Worm (Caenorhabditis elegans) whole organism, midembryonic: ENCODE measurements around the gene lido-17.

ENCODE experiments used
- flt-1 ChIP-seq: fragments of 200-800 bp; sonication (Bioruptor generic); IDR thresholded peaks from 2 replicates; pipeline ENCODE4 v1.3.6; 2022; ENCODE audit warnings: missing genetic modification characterization, missing compliant biosample characterization
- med-1 ChIP-seq: sonication (generic microtip); optimal IDR thresholded peaks from 2 replicates; lab custom pipeline; 2017; ENCODE audit warnings: missing genetic modification characterization, mild to moderate bottlenecking, missing compliant biosample characterization, antibody characterized with exemption, missing genetic modification reagents; ENCODE audit not compliant: insufficient read depth
- tab-1 ChIP-seq: fragments of 200-800 bp; sonication (Bioruptor generic); IDR thresholded peaks from 2 replicates; pipeline ENCODE4 v1.3.6; 2022; ENCODE audit warnings: missing genetic modification characterization, missing compliant biosample characterization

DNA sequence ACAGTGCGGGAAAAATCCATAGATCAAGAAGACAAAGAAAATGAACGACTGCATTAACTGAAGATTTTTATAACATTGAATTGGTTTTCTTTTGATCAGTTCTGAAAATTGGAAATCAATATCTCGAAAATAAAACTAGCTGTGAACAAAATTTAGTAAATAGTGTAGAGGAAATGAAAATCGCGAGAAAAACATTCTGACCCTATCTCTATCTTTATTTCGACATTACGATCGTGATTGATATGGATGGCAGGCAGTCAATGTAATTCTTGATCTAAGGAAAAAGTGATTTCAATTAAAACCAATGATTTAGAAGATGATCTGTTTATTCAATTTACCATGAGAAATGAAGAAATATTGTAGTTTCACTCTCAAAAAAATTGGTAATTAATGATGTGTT is 43.4 kb upstream of the lido-17 start, which contains the start of gene kin-16:
- TF ChIP-seq tab-1 (no peak), flt-1 (GFP tag; lab: Robert Waterston, UW) (no peak), med-1 (GFP tag; lab: Kevin White, UChicago) (no peak)
